Worm (Caenorhabditis elegans) whole organism, young adult: ENCODE measurements around the gene hsp-16.41.

ENCODE experiments used
- bed-2 ChIP-seq: fragments of 200-800 bp; sonication (Bioruptor generic); IDR thresholded peaks from 2 replicates; pipeline ENCODE4 v1.3.6; 2022; ENCODE audit warnings: missing genetic modification reagents, missing genetic modification characterization, missing compliant biosample characterization
- nhr-27 ChIP-seq: fragments of 200-800 bp; sonication (Bioruptor generic); optimal IDR thresholded peaks from 2 replicates; lab custom pipeline; 2018; ENCODE audit warnings: mild to moderate bottlenecking, missing genetic modification characterization, moderate library complexity, missing compliant biosample characterization

DNA sequence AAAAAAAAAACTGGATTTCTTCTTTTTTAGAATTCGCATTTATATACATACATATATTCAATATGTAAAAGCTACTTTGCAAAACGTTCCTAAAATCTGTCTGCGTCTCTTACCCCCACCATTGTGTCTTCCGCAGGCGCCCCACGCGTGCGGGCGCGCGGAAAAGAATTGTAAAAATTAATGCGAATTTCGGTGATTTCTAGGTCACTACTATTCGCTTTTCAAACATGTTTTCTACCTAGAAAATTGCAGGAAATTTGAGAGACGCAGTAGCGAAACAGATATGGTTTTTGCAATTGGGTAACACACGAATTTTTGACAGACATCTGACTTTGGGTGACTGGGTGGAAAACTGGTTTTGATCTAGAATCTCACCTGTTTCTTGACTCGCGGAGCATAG is 50.1 kb downstream of the hsp-16.41 start:
- TF ChIP-seq nhr-27 (tag; lab: Kevin White, UChicago) = no peak
- no peak for TF ChIP-seq bed-2 (GFP tag; lab: Robert Waterston, UW)
